Worm (Caenorhabditis elegans) whole organism, young adult: ENCODE measurements around the gene F22B8.3.

Experiments
- C17E4.6 ChIP-seq: fragments of 200-800 bp; sonication (Bioruptor generic); IDR thresholded peaks from 2 replicates; pipeline ENCODE4 v1.3.6; 2022; ENCODE audit warnings: missing genetic modification reagents, missing genetic modification characterization, missing compliant biosample characterization
- F10E7.11 ChIP-seq: sonication (generic microtip); optimal IDR thresholded peaks from 2 replicates; lab custom pipeline; 2017; ENCODE audit warnings: mild to moderate bottlenecking, missing genetic modification characterization, moderate library complexity, missing compliant biosample characterization
- F52B5.7 ChIP-seq: sonication (generic microtip); optimal IDR thresholded peaks from 2 replicates; lab custom pipeline; 2016; ENCODE audit warnings: mild to moderate bottlenecking, missing genetic modification characterization, missing compliant biosample characterization
- ama-1 ChIP-seq, 3 experiments: fragments of 150-350 bp in 1 of 3; sonication (generic microtip) in 2 of 3; optimal IDR thresholded peaks; 2 replicates each; lab custom pipeline; 2014 to 2018; ENCODE audit warnings: missing biosample characterization in 2 of 3, missing genetic modification characterization in 2 of 3, missing genetic modification reagents in 2 of 3
- ceh-100 ChIP-seq: fragments of 200-800 bp; sonication (Bioruptor generic); IDR thresholded peaks from 2 replicates; pipeline ENCODE4 v1.3.6; 2022; ENCODE audit warnings: missing genetic modification reagents, missing genetic modification characterization, missing compliant biosample characterization
- chd-7 ChIP-seq: sonication (generic microtip); optimal IDR thresholded peaks from 2 replicates; lab custom pipeline; 2016; ENCODE audit warnings: mild to moderate bottlenecking, missing genetic modification characterization, moderate library complexity, missing compliant biosample characterization
- efl-1 ChIP-seq: fragments of 150-350 bp; optimal IDR thresholded peaks from 2 replicates; lab custom pipeline; 2014; ENCODE audit warnings: missing biosample characterization, missing genetic modification reagents, missing genetic modification characterization
- lsy-27 ChIP-seq: sonication (generic microtip); optimal IDR thresholded peaks from 2 replicates; lab custom pipeline; 2017; ENCODE audit warnings: missing genetic modification characterization, mild to moderate bottlenecking, missing compliant biosample characterization, antibody characterized with exemption, missing genotype, borderline replicate concordance; ENCODE audit not compliant: insufficient read depth
- mes-4 ChIP-seq: sonication (generic microtip); optimal IDR thresholded peaks from 2 replicates; lab custom pipeline; 2016; ENCODE audit warnings: missing genotype, missing genetic modification characterization, missing compliant biosample characterization
- nhr-90 ChIP-seq: sonication (generic microtip); optimal IDR thresholded peaks from 2 replicates; lab custom pipeline; 2016; ENCODE audit warnings: missing genotype, mild to moderate bottlenecking, missing genetic modification characterization, missing compliant biosample characterization
- snpc-3.4 ChIP-seq: sonication (generic microtip); optimal IDR thresholded peaks from 2 replicates; lab custom pipeline; 2017; ENCODE audit warnings: missing genetic modification characterization, mild to moderate bottlenecking, missing compliant biosample characterization, antibody characterized with exemption, moderate library complexity, missing genotype, missing genetic modification reagents
- unc-130 ChIP-seq: sonication (generic microtip); optimal IDR thresholded peaks from 2 replicates; lab custom pipeline; 2016; ENCODE audit warnings: missing genetic modification reagents, missing genetic modification characterization, missing compliant biosample characterization

DNA sequence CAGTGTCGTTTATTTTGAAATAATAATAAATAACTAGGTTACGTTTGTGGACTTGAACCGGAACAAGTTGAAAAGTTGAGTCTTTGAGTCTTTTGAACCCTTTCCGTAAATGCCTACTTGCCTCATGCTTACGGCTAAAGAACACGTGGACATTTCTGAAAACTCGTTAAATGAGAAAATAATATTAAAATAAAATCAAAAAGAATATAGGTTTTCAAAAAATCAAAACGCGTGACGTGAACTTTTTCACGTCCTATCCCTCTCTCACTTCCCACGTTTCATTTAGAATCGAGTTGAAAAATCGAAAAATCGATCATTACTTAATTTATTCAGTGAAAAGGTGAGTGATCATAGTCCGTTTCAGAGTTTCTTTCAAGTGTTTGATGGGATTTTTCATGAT is 41.6 kb upstream of the F22B8.3 start, which contains the start of gene best-12:
- TF ChIP-seq ceh-100 (GFP tag; lab: Robert Waterston, UW), result no peak
- no peak for TF ChIP-seq ama-1 (optimal IDR thresholded peaks at IDR 0.05; lab: Kevin White, UChicago)
- TF ChIP-seq ama-1 (GFP tag; optimal IDR thresholded peaks at IDR 0.05; lab: Kevin White, UChicago), result no peak
- TF ChIP-seq efl-1 (GFP tag; lab: Kevin White, UChicago), result no peak
- TF ChIP-seq unc-130 (GFP tag; lab: Kevin White, UChicago), result no peak
- TF ChIP-seq F10E7.11 (tag; lab: Kevin White, UChicago), result no peak
- TF ChIP-seq chd-7 (tag; lab: Kevin White, UChicago), result no peak
- TF ChIP-seq nhr-90 (tag; lab: Kevin White, UChicago), result no peak
- TF ChIP-seq lsy-27 (tag; lab: Kevin White, UChicago), result no peak
- TF ChIP-seq mes-4 (tag; lab: Kevin White, UChicago), result no peak
- TF ChIP-seq snpc-3.4 (tag; lab: Kevin White, UChicago), result no peak
- no peak for TF ChIP-seq F52B5.7
- TF ChIP-seq C17E4.6, result no peak
